Worm (Caenorhabditis elegans) whole organism, young adult: ENCODE data around the gene M106.3.

ENCODE experiments used
- F49E8.2 ChIP-seq: sonication (generic microtip); optimal IDR thresholded peaks from 3 replicates; lab custom pipeline; 2017; ENCODE audit warnings: missing genetic modification characterization, mild to moderate bottlenecking, missing compliant biosample characterization, antibody characterized with exemption, moderate library complexity; ENCODE audit not compliant: insufficient read depth
- T07F8.4 ChIP-seq: sonication (generic microtip); optimal IDR thresholded peaks from 2 replicates; lab custom pipeline; 2016; ENCODE audit warnings: mild to moderate bottlenecking, missing genetic modification characterization, moderate library complexity, missing compliant biosample characterization
- bed-2 ChIP-seq: fragments of 200-800 bp; sonication (Bioruptor generic); IDR thresholded peaks from 2 replicates; pipeline ENCODE4 v1.3.6; 2022; ENCODE audit warnings: missing genetic modification reagents, missing genetic modification characterization, missing compliant biosample characterization
- egl-44 ChIP-seq: fragments of 200-800 bp; sonication (Bioruptor generic); IDR thresholded peaks from 2 replicates; pipeline ENCODE4 v1.3.6; 2022; ENCODE audit warnings: missing genetic modification reagents, missing genetic modification characterization, missing compliant biosample characterization
- hlh-12 ChIP-seq: sonication (generic microtip); optimal IDR thresholded peaks from 2 replicates; lab custom pipeline; 2016; ENCODE audit warnings: missing genetic modification characterization, missing compliant biosample characterization
- lsl-1 ChIP-seq: fragments of 200-800 bp; sonication (Bioruptor generic); optimal IDR thresholded peaks from 2 replicates; lab custom pipeline; 2018; ENCODE audit warnings: mild to moderate bottlenecking, missing genetic modification characterization, moderate library complexity, missing compliant biosample characterization
- mes-4 ChIP-seq: sonication (generic microtip); optimal IDR thresholded peaks from 2 replicates; lab custom pipeline; 2016; ENCODE audit warnings: missing genotype, missing genetic modification characterization, missing compliant biosample characterization
- tbx-9 ChIP-seq: sonication (generic microtip); optimal IDR thresholded peaks from 2 replicates; lab custom pipeline; 2016; ENCODE audit warnings: borderline replicate concordance, missing genetic modification characterization, inconsistent platforms, missing compliant biosample characterization

ce11 chrII:10861305-10861704, 596 bp upstream of the M106.3 start:
- no peak for TF ChIP-seq bed-2 (GFP tag; lab: Robert Waterston, UW)
- no peak for TF ChIP-seq egl-44
- TF ChIP-seq F49E8.2 (tag; lab: Kevin White, UChicago) = no peak
- TF ChIP-seq tbx-9 (tag; lab: Kevin White, UChicago) = no peak
- no peak for TF ChIP-seq mes-4
- TF ChIP-seq hlh-12 (tag; lab: Kevin White, UChicago) = no peak
- TF ChIP-seq T07F8.4 = no peak
- no peak for TF ChIP-seq lsl-1 (GFP tag; lab: Kevin White, UChicago)
